Fruit fly (Drosophila melanogaster) whole organism, adult: ENCODE measurements around the gene nompB.
A peak's percentile ranks its signal among the peaks of the same experiment; 100 is the strongest.

Experiments used
- CG11617 ChIP-seq: fragments of 200-800 bp; sonication (Bioruptor generic); optimal IDR thresholded peaks from 2 replicates; lab custom pipeline; 2017; ENCODE audit warnings: mild to moderate bottlenecking, missing biosample characterization, missing genetic modification reagents, missing genetic modification characterization
- CG12768 ChIP-seq: fragments of 200-800 bp; sonication (Bioruptor generic); optimal IDR thresholded peaks from 2 replicates; lab custom pipeline; 2017; ENCODE audit warnings: missing biosample characterization, missing genetic modification characterization, mild to moderate bottlenecking, moderate library complexity, missing genetic modification reagents
- CG14711 ChIP-seq: fragments of 200-800 bp; sonication (Bioruptor generic); optimal IDR thresholded peaks from 2 replicates; lab custom pipeline; 2018; ENCODE audit warnings: missing biosample characterization, mild to moderate bottlenecking, missing genetic modification characterization, moderate library complexity
- CG1620 ChIP-seq: fragments of 200-800 bp; sonication (Bioruptor generic); optimal IDR thresholded peaks from 2 replicates; lab custom pipeline; 2016; ENCODE audit warnings: missing biosample characterization, missing genetic modification characterization
- CG33017 ChIP-seq: fragments of 200-800 bp; sonication (Bioruptor generic); optimal IDR thresholded peaks from 2 replicates; lab custom pipeline; 2018; ENCODE audit warnings: missing biosample characterization, mild to moderate bottlenecking, missing genetic modification characterization, moderate library complexity
- CG5204 ChIP-seq: fragments of 200-800 bp; sonication (Bioruptor generic); optimal IDR thresholded peaks from 2 replicates; lab custom pipeline; 2016; ENCODE audit warnings: missing biosample characterization, missing genetic modification characterization
- CG7045 ChIP-seq: fragments of 200-800 bp; sonication (Bioruptor generic); optimal IDR thresholded peaks from 2 replicates; lab custom pipeline; 2017; ENCODE audit warnings: missing biosample characterization, mild to moderate bottlenecking, missing genetic modification characterization
- CG7101 ChIP-seq: fragments of 200-800 bp; sonication (Bioruptor generic); optimal IDR thresholded peaks from 2 replicates; lab custom pipeline; 2018; ENCODE audit warnings: missing biosample characterization, mild to moderate bottlenecking, missing genetic modification characterization, moderate library complexity
- Clk ChIP-seq: fragments of 200-800 bp; sonication (Bioruptor generic); optimal IDR thresholded peaks from 2 replicates; lab custom pipeline; 2017; ENCODE audit warnings: missing biosample characterization, missing genetic modification characterization
- Crg-1 ChIP-seq: fragments of 200-800 bp; sonication (Bioruptor generic); optimal IDR thresholded peaks from 2 replicates; lab custom pipeline; 2016; ENCODE audit warnings: missing biosample characterization, missing genetic modification characterization
- Hr96 ChIP-seq: fragments of 200-800 bp; sonication (Bioruptor generic); optimal IDR thresholded peaks from 2 replicates; lab custom pipeline; 2016; ENCODE audit warnings: missing biosample characterization, missing genetic modification characterization
- Mnt ChIP-seq: fragments of 200-800 bp; sonication (Bioruptor generic); optimal IDR thresholded peaks from 2 replicates; lab custom pipeline; 2016; ENCODE audit warnings: missing biosample characterization, mild to moderate bottlenecking, missing genetic modification characterization
- bab1 ChIP-seq: fragments of 200-800 bp; sonication (Bioruptor generic); optimal IDR thresholded peaks from 3 replicates; lab custom pipeline; 2019; ENCODE audit warnings: missing biosample characterization, mild to moderate bottlenecking, missing genetic modification characterization, moderate library complexity
- cic ChIP-seq: fragments of 200-800 bp; sonication (Bioruptor generic); optimal IDR thresholded peaks from 2 replicates; lab custom pipeline; 2017; ENCODE audit warnings: missing biosample characterization, mild to moderate bottlenecking, missing genetic modification characterization, moderate library complexity
- cnc ChIP-seq, 2 experiments: fragments of >200 bp; optimal IDR thresholded peaks; 2 replicates each; lab custom pipeline; 2017
- kay ChIP-seq: fragments of 200-800 bp; sonication (Bioruptor generic); peaks from one replicate; lab custom pipeline; 2016; ENCODE audit warnings: missing biosample characterization, missing genetic modification characterization, borderline replicate concordance
- ovo ChIP-seq: fragments of 200-800 bp; sonication (Bioruptor generic); optimal IDR thresholded peaks from 2 replicates; lab custom pipeline; 2016; ENCODE audit warnings: missing biosample characterization, missing genetic modification characterization
- pad ChIP-seq: fragments of 200-800 bp; sonication (Bioruptor generic); optimal IDR thresholded peaks from 3 replicates; lab custom pipeline; 2017; ENCODE audit warnings: missing biosample characterization, missing genetic modification characterization, mild to moderate bottlenecking, moderate library complexity, missing genetic modification reagents
- tj ChIP-seq: fragments of 200-800 bp; sonication (Bioruptor generic); optimal IDR thresholded peaks from 3 replicates; lab custom pipeline; 2017; ENCODE audit warnings: missing biosample characterization, mild to moderate bottlenecking, missing genetic modification characterization, moderate library complexity
- toe ChIP-seq: fragments of 200-800 bp; sonication (Bioruptor generic); optimal IDR thresholded peaks from 2 replicates; lab custom pipeline; 2016; ENCODE audit warnings: missing biosample characterization, missing genetic modification characterization

Gene nompB

dm6 chr2L:21589323-21589722, at the start of gene nompB:
Gene nompB (minus strand): TSS chr2L:21589423.
- no peak for TF ChIP-seq CG7101 (tag; lab: Kevin White, UChicago)

- TF ChIP-seq cnc (optimal IDR thresholded peaks at IDR 0.05; lab: Kevin White, UChicago) (no peak), CG33017 (tag; lab: Kevin White, UChicago) (no peak), CG12768 (GFP tag; lab: Kevin White, UChicago) (no peak), cic (GFP tag; lab: Kevin White, UChicago) (no peak), CG7101 (tag; lab: Kevin White, UChicago) (no peak), Hr96 (GFP tag; lab: Kevin White, UChicago) (no peak), CG11617 (GFP tag; lab: Kevin White, UChicago) (no peak), toe (GFP tag; lab: Kevin White, UChicago) (no peak), CG1620 (GFP tag; lab: Kevin White, UChicago) (no peak), CG5204 (GFP tag; lab: Kevin White, UChicago) (no peak), ovo (GFP tag; lab: Kevin White, UChicago) (no peak), pad (GFP tag; lab: Kevin White, UChicago) (no peak), Crg-1 (GFP tag; lab: Kevin White, UChicago) (no peak), kay (GFP tag; lab: Kevin White, UChicago) (no peak), bab1 (no peak), tj (GFP tag; lab: Kevin White, UChicago) (no peak), CG14711 (tag; lab: Kevin White, UChicago) (no peak)
Measured at dm6 chr2L:21632909-21633308, 43.7 kb upstream of the nompB start.

- TF ChIP-seq CG7101 (tag; lab: Kevin White, UChicago) (no peak), Mnt (GFP tag; lab: Kevin White, UChicago) (no peak), CG5204 (GFP tag; lab: Kevin White, UChicago) (no peak), CG1620 (GFP tag; lab: Kevin White, UChicago) (no peak), kay (GFP tag; lab: Kevin White, UChicago) (no peak), CG12768 (GFP tag; lab: Kevin White, UChicago) (no peak), toe (GFP tag; lab: Kevin White, UChicago) (no peak), CG33017 (tag; lab: Kevin White, UChicago) (no peak), Clk (GFP tag; lab: Kevin White, UChicago) (no peak), Crg-1 (GFP tag; lab: Kevin White, UChicago) (no peak), pad (GFP tag; lab: Kevin White, UChicago) (no peak), CG14711 (tag; lab: Kevin White, UChicago) (no peak), CG7045 (no peak), cic (GFP tag; lab: Kevin White, UChicago) (no peak), Hr96 (GFP tag; lab: Kevin White, UChicago) (no peak), tj (GFP tag; lab: Kevin White, UChicago) (no peak), bab1 (no peak), CG11617 (GFP tag; lab: Kevin White, UChicago) (no peak)
Measured at dm6 chr2L:21632032-21632587, 42.9 kb upstream of the nompB start, which contains the start of gene Ac3. Gene Ac3 (plus strand): TSS chr2L:21632587.

dm6 chr2L:21630563-21630817, 41.3 kb upstream of the nompB start:
- TF ChIP-seq Clk (GFP tag; lab: Kevin White, UChicago): no peak
- TF ChIP-seq CG33017 (tag; lab: Kevin White, UChicago): no peak
- TF ChIP-seq CG11617 (GFP tag; lab: Kevin White, UChicago): no peak
- TF ChIP-seq Mnt (GFP tag; lab: Kevin White, UChicago): no peak
- TF ChIP-seq pad (GFP tag; lab: Kevin White, UChicago): no peak
- no peak for TF ChIP-seq kay (GFP tag; lab: Kevin White, UChicago)
- no peak for TF ChIP-seq cnc (optimal IDR thresholded peaks at IDR 0.05; lab: Kevin White, UChicago)
- no peak for TF ChIP-seq CG12768 (GFP tag; lab: Kevin White, UChicago)
- TF ChIP-seq cic (GFP tag; lab: Kevin White, UChicago): no peak
- TF ChIP-seq tj (GFP tag; lab: Kevin White, UChicago): no peak
- no peak for TF ChIP-seq CG5204 (GFP tag; lab: Kevin White, UChicago)

- TF ChIP-seq pad (GFP tag; lab: Kevin White, UChicago): peak; percentile 23
- peak; percentile 72 for TF ChIP-seq CG7101 (tag; lab: Kevin White, UChicago)
- TF ChIP-seq Mnt (GFP tag; lab: Kevin White, UChicago): peak; percentile 73
- peak; percentile 42 for TF ChIP-seq kay (GFP tag; lab: Kevin White, UChicago)
- peak; percentile 72 for TF ChIP-seq Crg-1 (GFP tag; lab: Kevin White, UChicago)
- peak; percentile 77 for TF ChIP-seq toe (GFP tag; lab: Kevin White, UChicago)
- no peak for TF ChIP-seq tj (GFP tag; lab: Kevin White, UChicago)
- TF ChIP-seq cic (GFP tag; lab: Kevin White, UChicago): peak; percentile 41
- TF ChIP-seq CG5204 (GFP tag; lab: Kevin White, UChicago): peak; percentile 69
- TF ChIP-seq bab1: peak; percentile 72
- peak; percentile 15 for TF ChIP-seq CG14711 (tag; lab: Kevin White, UChicago)
- TF ChIP-seq CG33017 (tag; lab: Kevin White, UChicago): peak; percentile 44
- TF ChIP-seq Clk (GFP tag; lab: Kevin White, UChicago): no peak
- TF ChIP-seq Hr96 (GFP tag; lab: Kevin White, UChicago): peak; percentile 69
- TF ChIP-seq ovo (GFP tag; lab: Kevin White, UChicago): peak; percentile 70
- TF ChIP-seq cnc (optimal IDR thresholded peaks at IDR 0.05; lab: Kevin White, UChicago): no peak
- TF ChIP-seq CG11617 (GFP tag; lab: Kevin White, UChicago): peak; percentile 2
- TF ChIP-seq CG7045: peak; percentile 31
- peak; percentile 50 for TF ChIP-seq CG12768 (GFP tag; lab: Kevin White, UChicago)
- peak; percentile 89 for TF ChIP-seq CG1620 (GFP tag; lab: Kevin White, UChicago)
Measured at dm6 chr2L:21629814-21630562, 40.8 kb upstream of the nompB start, which contains the start of gene Df31. Gene Df31 (minus strand): TSS chr2L:21629932.
